Fruit fly (Drosophila melanogaster): ENCODE measurements around the gene Spag1.

Spag1 gene

DNA sequence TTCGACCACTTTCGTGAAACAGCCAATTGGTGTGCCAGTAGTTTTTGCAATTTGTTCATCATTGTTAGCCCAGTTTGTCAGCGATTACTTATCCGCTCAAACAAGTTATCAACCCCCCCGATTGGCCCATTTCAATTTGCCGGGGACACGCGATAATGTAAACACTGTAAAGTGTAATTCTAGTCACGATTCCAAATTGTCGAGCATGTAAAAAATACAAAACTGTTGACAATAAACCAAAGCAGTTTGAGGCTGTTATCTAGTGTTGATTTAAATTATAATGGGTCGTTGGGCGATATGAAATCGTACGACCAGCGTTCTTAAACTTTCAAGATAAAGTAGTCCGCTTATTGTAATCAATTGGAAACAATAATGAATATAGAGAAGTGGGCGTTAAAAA, 39.8 kb downstream of the Spag1 start (continued):
- TF ChIP-seq CG9876 (GFP tag; optimal IDR thresholded peaks at IDR 0.05) = no peak
- TF ChIP-seq pita (GFP tag; optimal IDR thresholded peaks at IDR 0.05) = no peak
- TF ChIP-seq Bteb2 (GFP tag; optimal IDR thresholded peaks at IDR 0.05) = no peak
- no peak for TF ChIP-seq CG12219 (GFP tag; optimal IDR thresholded peaks at IDR 0.05)
- TF ChIP-seq Ets65A (GFP tag) = peak; percentile 3
- TF ChIP-seq wdn (GFP tag; IDR thresholded peaks at IDR 0.05) = no peak
- no peak for TF ChIP-seq CG5953 (GFP tag; IDR thresholded peaks at IDR 0.05)
- TF ChIP-seq prd (optimal IDR thresholded peaks at IDR 0.05) = no peak
- TF ChIP-seq prd (GFP tag; IDR thresholded peaks at IDR 0.05) = no peak
- TF ChIP-seq CG15514 (GFP tag; optimal IDR thresholded peaks at IDR 0.05) = no peak
- TF ChIP-seq lilli (GFP tag; optimal IDR thresholded peaks at IDR 0.05) = no peak
- TF ChIP-seq CG7786 (GFP tag; optimal IDR thresholded peaks at IDR 0.05) = no peak
- no peak for TF ChIP-seq CG15696 (tag; optimal IDR thresholded peaks at IDR 0.05)
- no peak for TF ChIP-seq CG11085 (GFP tag; IDR thresholded peaks at IDR 0.05)
- no peak for TF ChIP-seq Xbp1 (GFP tag; optimal IDR thresholded peaks at IDR 0.05)
- TF ChIP-seq Hand (GFP tag; optimal IDR thresholded peaks at IDR 0.05) = no peak
- peak; percentile 32 for TF ChIP-seq CG10543 (GFP tag; optimal IDR thresholded peaks at IDR 0.05)
- TF ChIP-seq cad (GFP tag; optimal IDR thresholded peaks at IDR 0.05) = no peak
- TF ChIP-seq Adf1 (GFP tag; IDR thresholded peaks at IDR 0.05) = no peak
- peak; percentile 60 for TF ChIP-seq cwo (GFP tag; optimal IDR thresholded peaks at IDR 0.05)
- TF ChIP-seq Fer1 (GFP tag; optimal IDR thresholded peaks at IDR 0.05) = peak; percentile 17
- TF ChIP-seq sens (GFP tag) = no peak
- TF ChIP-seq Myb (GFP tag; optimal IDR thresholded peaks at IDR 0.05) = no peak
- no peak for TF ChIP-seq Hr39 (optimal IDR thresholded peaks at IDR 0.05)
- no peak for TF ChIP-seq CG4820 (GFP tag; optimal IDR thresholded peaks at IDR 0.05)
- TF ChIP-seq Blimp-1 (GFP tag; optimal IDR thresholded peaks at IDR 0.05) = no peak
- TF ChIP-seq hb (GFP tag; IDR thresholded peaks at IDR 0.05; ENCODE audit: partially characterized antibody) = no peak
- no peak for TF ChIP-seq CG13123 (GFP tag; optimal IDR thresholded peaks at IDR 0.05)
- TF ChIP-seq CG13424 (tag; optimal IDR thresholded peaks at IDR 0.05) = no peak
- peak; percentile 88 for TF ChIP-seq exex (tag; optimal IDR thresholded peaks at IDR 0.05)
- TF ChIP-seq en (GFP tag; optimal IDR thresholded peaks at IDR 0.05) = no peak
- peak; percentile 13 for TF ChIP-seq grn (GFP tag; optimal IDR thresholded peaks at IDR 0.05)
- TF ChIP-seq B-H2 (GFP tag; optimal IDR thresholded peaks at IDR 0.05) = peak; percentile 3
- no peak for TF ChIP-seq gcm2 (GFP tag; optimal IDR thresholded peaks at IDR 0.05)
- no peak for TF ChIP-seq az2 (GFP tag; optimal IDR thresholded peaks at IDR 0.05)
- TF ChIP-seq CG10274 (GFP tag; optimal IDR thresholded peaks at IDR 0.05) = no peak
- TF ChIP-seq Sry-β (GFP tag; optimal IDR thresholded peaks at IDR 0.05) = no peak
- no peak for TF ChIP-seq CG9609 (GFP tag; optimal IDR thresholded peaks at IDR 0.05)
- no peak for TF ChIP-seq CG7963 (GFP tag; IDR thresholded peaks at IDR 0.05; ENCODE audit: partially characterized antibody)
- TF ChIP-seq CG4854 (GFP tag; optimal IDR thresholded peaks at IDR 0.05) = no peak
- TF ChIP-seq wor (GFP tag; IDR thresholded peaks at IDR 0.05) = no peak
- no peak for TF ChIP-seq tup (GFP tag; optimal IDR thresholded peaks at IDR 0.05)
- no peak for TF ChIP-seq kay (GFP tag; optimal IDR thresholded peaks at IDR 0.05)
- no peak for TF ChIP-seq wek (GFP tag; optimal IDR thresholded peaks at IDR 0.05)
- no peak for TF ChIP-seq CG1233 (GFP tag; optimal IDR thresholded peaks at IDR 0.05)
- no peak for TF ChIP-seq nau (GFP tag; optimal IDR thresholded peaks at IDR 0.05)
- TF ChIP-seq nerfin-1 (tag; optimal IDR thresholded peaks at IDR 0.05) = no peak
- TF ChIP-seq CG3281 (GFP tag; optimal IDR thresholded peaks at IDR 0.05) = peak; percentile 7
- no peak for TF ChIP-seq fd102C (GFP tag; optimal IDR thresholded peaks at IDR 0.05)
- no peak for TF ChIP-seq CG2889 (GFP tag; IDR thresholded peaks at IDR 0.05)
- no peak for TF ChIP-seq CG12299 (tag; optimal IDR thresholded peaks at IDR 0.05)
- no peak for TF ChIP-seq dmrt99B (tag; optimal IDR thresholded peaks at IDR 0.05)
